Worm (Caenorhabditis elegans) whole organism, L2 larva: Measurements from ENCODE around the gene ZK688.10.

Source experiments
- C34F6.9 ChIP-seq: fragments of 150-350 bp; optimal IDR thresholded peaks from 2 replicates; lab custom pipeline; 2014; ENCODE audit warnings: missing biosample characterization, missing genetic modification characterization
- F13H6.1 ChIP-seq: sonication (generic microtip); optimal IDR thresholded peaks from 2 replicates; lab custom pipeline; 2016; ENCODE audit warnings: missing genetic modification characterization, missing compliant biosample characterization
- R02D3.7 ChIP-seq: fragments of 150-350 bp; optimal IDR thresholded peaks from 2 replicates; lab custom pipeline; 2014; ENCODE audit warnings: missing biosample characterization, missing genetic modification characterization
- ZK546.5 ChIP-seq: sonication (generic microtip); optimal IDR thresholded peaks from 2 replicates; lab custom pipeline; 2017; ENCODE audit warnings: missing biosample characterization, missing genetic modification characterization
- alr-1 ChIP-seq: fragments of 150-350 bp; optimal IDR thresholded peaks from 2 replicates; lab custom pipeline; 2014; ENCODE audit warnings: missing biosample characterization, missing genetic modification characterization
- ama-1 ChIP-seq: fragments of 150-350 bp; optimal IDR thresholded peaks from 2 replicates; lab custom pipeline; 2018; ENCODE audit warnings: inconsistent platforms
- blmp-1 ChIP-seq: sonication (generic microtip); optimal IDR thresholded peaks from 2 replicates; lab custom pipeline; 2017; ENCODE audit warnings: missing genetic modification characterization, mild to moderate bottlenecking, missing compliant biosample characterization, antibody characterized with exemption, moderate library complexity; ENCODE audit not compliant: insufficient read depth
- ceh-82 ChIP-seq: fragments of 150-350 bp; optimal IDR thresholded peaks from 2 replicates; lab custom pipeline; 2014; ENCODE audit warnings: missing biosample characterization, missing genetic modification characterization
- crh-2 ChIP-seq: sonication (generic microtip); optimal IDR thresholded peaks from 2 replicates; lab custom pipeline; 2017; ENCODE audit warnings: missing biosample characterization, missing genetic modification characterization
- egl-27 ChIP-seq: sonication (generic microtip); optimal IDR thresholded peaks from 3 replicates; lab custom pipeline; 2017; ENCODE audit warnings: missing biosample characterization, missing genetic modification reagents, missing genetic modification characterization
- elt-1 ChIP-seq: fragments of 150-350 bp; optimal IDR thresholded peaks from 2 replicates; lab custom pipeline; 2014; ENCODE audit warnings: missing biosample characterization, missing genetic modification characterization
- elt-3 ChIP-seq: sonication (generic microtip); optimal IDR thresholded peaks from 2 replicates; lab custom pipeline; 2017; ENCODE audit warnings: missing biosample characterization, missing genetic modification characterization
- fos-1 ChIP-seq: fragments of 150-350 bp; optimal IDR thresholded peaks from 2 replicates; lab custom pipeline; 2014; ENCODE audit warnings: missing biosample characterization, missing genetic modification characterization
- gmeb-1 ChIP-seq: fragments of 150-350 bp; optimal IDR thresholded peaks from 2 replicates; lab custom pipeline; 2014; ENCODE audit warnings: missing biosample characterization, missing genetic modification characterization
- lin-11 ChIP-seq: fragments of 150-350 bp; sonication (generic microtip); optimal IDR thresholded peaks from 2 replicates; lab custom pipeline; 2014; ENCODE audit warnings: missing biosample characterization, missing genetic modification characterization, inconsistent platforms, mixed read lengths
- lin-13 ChIP-seq: fragments of 150-350 bp; optimal IDR thresholded peaks from 2 replicates; lab custom pipeline; 2014; ENCODE audit warnings: missing biosample characterization, missing genetic modification reagents, missing genetic modification characterization
- lin-39 ChIP-seq: fragments of 150-350 bp; optimal IDR thresholded peaks from 2 replicates; lab custom pipeline; 2014; ENCODE audit warnings: missing biosample characterization, missing genetic modification reagents, missing genetic modification characterization
- lsy-2 ChIP-seq, 2 experiments: fragments of 150-350 bp in 1 of 2; sonication (generic microtip) in 1 of 2; optimal IDR thresholded peaks; 2 replicates each; lab custom pipeline; 2014 to 2017; ENCODE audit warnings: missing biosample characterization in 2 of 2, missing genetic modification characterization in 2 of 2
- mab-5 ChIP-seq: fragments of 150-350 bp; optimal IDR thresholded peaks from 2 replicates; lab custom pipeline; 2014; ENCODE audit warnings: missing biosample characterization, missing genetic modification characterization
- mdl-1 ChIP-seq, 2 experiments: fragments of 150-350 bp in 1 of 2; sonication (generic microtip) in 1 of 2; optimal IDR thresholded peaks; 2 replicates each; lab custom pipeline; 2017; ENCODE audit warnings: missing biosample characterization in 2 of 2, missing genetic modification characterization in 2 of 2
- nhr-10 ChIP-seq: sonication (generic microtip); optimal IDR thresholded peaks from 2 replicates; lab custom pipeline; 2017; ENCODE audit warnings: missing biosample characterization, missing genetic modification characterization
- nhr-11 ChIP-seq: fragments of 150-350 bp; optimal IDR thresholded peaks from 2 replicates; lab custom pipeline; 2014; ENCODE audit warnings: missing biosample characterization, missing genetic modification characterization
- nhr-129 ChIP-seq: fragments of 150-350 bp; optimal IDR thresholded peaks from 2 replicates; lab custom pipeline; 2014; ENCODE audit warnings: missing biosample characterization, missing genetic modification characterization
- nhr-21 ChIP-seq: fragments of 150-350 bp; optimal IDR thresholded peaks from 2 replicates; lab custom pipeline; 2014; ENCODE audit warnings: missing biosample characterization, missing genetic modification characterization
- nhr-23 ChIP-seq: fragments of 150-350 bp; optimal IDR thresholded peaks from 2 replicates; lab custom pipeline; 2014; ENCODE audit warnings: missing biosample characterization, missing genetic modification reagents, missing genetic modification characterization
- nhr-237 ChIP-seq: fragments of 150-350 bp; optimal IDR thresholded peaks from 2 replicates; lab custom pipeline; 2014; ENCODE audit warnings: missing biosample characterization, missing genetic modification characterization
- nhr-25 ChIP-seq: fragments of 150-350 bp; sonication (generic microtip); optimal IDR thresholded peaks from 3 replicates; lab custom pipeline; 2014; ENCODE audit warnings: missing biosample characterization, missing genetic modification characterization
- nhr-77 ChIP-seq: fragments of 150-350 bp; optimal IDR thresholded peaks from 2 replicates; lab custom pipeline; 2014; ENCODE audit warnings: missing biosample characterization, missing genetic modification characterization
- peb-1 ChIP-seq: fragments of 150-350 bp; optimal IDR thresholded peaks from 2 replicates; lab custom pipeline; 2014; ENCODE audit warnings: missing biosample characterization, missing genetic modification characterization
- skn-1 ChIP-seq: sonication (generic microtip); optimal IDR thresholded peaks from 2 replicates; lab custom pipeline; 2017; ENCODE audit warnings: missing biosample characterization, missing genetic modification characterization
- sma-3 ChIP-seq: sonication (generic microtip); optimal IDR thresholded peaks from 2 replicates; lab custom pipeline; 2016; ENCODE audit warnings: missing genetic modification reagents, missing genetic modification characterization, missing compliant biosample characterization
- sma-9 ChIP-seq, 2 experiments: fragments of 150-350 bp in 1 of 2; sonication (generic microtip) in 1 of 2; optimal IDR thresholded peaks; 2 replicates each; lab custom pipeline; 2014 to 2016; ENCODE audit warnings: missing genetic modification characterization in 2 of 2, mild to moderate bottlenecking in 1 of 2, missing biosample characterization in 1 of 2, missing compliant biosample characterization in 1 of 2, missing genetic modification reagents in 1 of 2, moderate library complexity in 1 of 2
- snpc-4 ChIP-seq: fragments of 150-350 bp; optimal IDR thresholded peaks from 2 replicates; lab custom pipeline; 2014; ENCODE audit warnings: missing biosample characterization, missing genetic modification characterization
- unc-39 ChIP-seq: fragments of 150-350 bp; optimal IDR thresholded peaks from 2 replicates; lab custom pipeline; 2014; ENCODE audit warnings: missing biosample characterization, missing genetic modification characterization
- unc-55 ChIP-seq: fragments of 150-350 bp; sonication (generic microtip); optimal IDR thresholded peaks from 3 replicates; lab custom pipeline; 2014; ENCODE audit warnings: missing biosample characterization, missing genetic modification reagents, missing genetic modification characterization
- unc-62 ChIP-seq: fragments of 150-350 bp; optimal IDR thresholded peaks from 2 replicates; lab custom pipeline; 2014; ENCODE audit warnings: missing biosample characterization, missing genetic modification reagents, missing genetic modification characterization
- zag-1 ChIP-seq: fragments of 150-350 bp; optimal IDR thresholded peaks from 2 replicates; lab custom pipeline; 2014; ENCODE audit warnings: missing biosample characterization, missing genetic modification characterization
- ztf-1 ChIP-seq: fragments of 200-800 bp; sonication (Bioruptor generic); conservative IDR thresholded peaks from 2 replicates; pipeline ENCODE4 v1.3.6; 2022; ENCODE audit warnings: missing genetic modification characterization, missing compliant biosample characterization
- ztf-11 ChIP-seq: sonication (generic microtip); optimal IDR thresholded peaks from 2 replicates; lab custom pipeline; 2017; ENCODE audit warnings: missing biosample characterization, missing genetic modification characterization
- ztf-4 ChIP-seq: fragments of 150-350 bp; optimal IDR thresholded peaks from 2 replicates; lab custom pipeline; 2014; ENCODE audit warnings: missing biosample characterization, missing genetic modification characterization

The ZK688.10 gene

ce11 chrIII:7858407-7859029 is 38.3 kb downstream of the ZK688.10 start, which contains the start of the genes coq-5 and ufm-1:
TSS of gene coq-5 (minus strand) at chrIII:7858457.
TSS of gene ufm-1 (plus strand) at chrIII:7858979.
- TF ChIP-seq nhr-21 (tag; lab: Kevin White, UChicago) (no peak), crh-2 (tag; lab: Kevin White, UChicago) (peak; percentile 7), C34F6.9 (tag; lab: Kevin White, UChicago) (peak; percentile 56), lin-39 (tag; lab: Kevin White, UChicago) (no peak), sma-9 (GFP tag; optimal IDR thresholded peaks at IDR 0.05; lab: Kevin White, UChicago) (no peak), sma-9 (tag; optimal IDR thresholded peaks at IDR 0.05; lab: Kevin White, UChicago) (no peak), lsy-2 (tag; optimal IDR thresholded peaks at IDR 0.05; lab: Kevin White, UChicago) (peak in 1 of 2 experiments; percentile 43), sma-3 (peak; percentile 18), snpc-4 (tag; lab: Kevin White, UChicago) (no peak), peb-1 (tag; lab: Kevin White, UChicago) (no peak)
- TF ChIP-seq, all 48 proteins: peak for 4

ce11 chrIII:7857142-7857541 is 39.7 kb downstream of the ZK688.10 start, which contains the start of gene tag-307:
TSS of gene tag-307 (minus strand) at chrIII:7857242.
- TF ChIP-seq crh-2 (tag; lab: Kevin White, UChicago) (no peak), lin-11 (tag; lab: Kevin White, UChicago) (no peak), nhr-23 (no peak), ceh-82 (tag; lab: Kevin White, UChicago) (no peak), mab-5 (tag; lab: Kevin White, UChicago) (no peak), alr-1 (tag; lab: Kevin White, UChicago) (no peak), ama-1 (lab: Kevin White, UChicago) (no peak), gmeb-1 (no peak), elt-1 (tag; lab: Kevin White, UChicago) (no peak), sma-3 (no peak), sma-9 (GFP tag; optimal IDR thresholded peaks at IDR 0.05; lab: Kevin White, UChicago) (no peak), sma-9 (tag; optimal IDR thresholded peaks at IDR 0.05; lab: Kevin White, UChicago) (no peak), ZK546.5 (tag; lab: Kevin White, UChicago) (no peak), egl-27 (tag; lab: Kevin White, UChicago) (no peak), F13H6.1 (tag; lab: Kevin White, UChicago) (no peak), unc-39 (tag; lab: Kevin White, UChicago) (no peak), skn-1 (no peak), lin-13 (GFP tag; lab: Kevin White, UChicago) (no peak), fos-1 (tag; lab: Kevin White, UChicago) (no peak)

DNA sequence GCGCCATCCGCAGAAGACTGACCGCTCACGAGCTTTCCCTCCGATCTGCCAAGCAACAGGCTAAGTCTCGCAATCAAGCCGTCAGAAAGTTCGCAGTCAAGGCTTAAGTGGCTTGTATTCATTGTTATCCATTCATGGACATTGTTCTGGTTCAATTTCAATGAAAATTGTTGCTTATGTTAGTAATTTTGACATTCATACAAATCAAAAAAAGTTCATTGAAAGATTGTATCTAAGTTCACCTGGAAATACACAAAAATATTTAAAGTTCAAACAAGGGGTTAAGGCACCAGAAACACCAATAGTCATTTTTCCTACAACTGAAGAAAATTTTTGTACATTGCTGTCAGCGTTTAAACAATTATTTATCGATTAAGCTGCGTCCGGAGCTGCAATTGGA is 41.4 kb downstream of the ZK688.10 start:
- TF ChIP-seq fos-1 (tag; lab: Kevin White, UChicago), result no peak
- no peak for TF ChIP-seq nhr-77 (tag; lab: Kevin White, UChicago)
- no peak for TF ChIP-seq zag-1 (tag; lab: Kevin White, UChicago)
- TF ChIP-seq lin-39 (tag; lab: Kevin White, UChicago), result no peak
- TF ChIP-seq lin-11 (tag; lab: Kevin White, UChicago), result no peak
- no peak for TF ChIP-seq unc-39 (tag; lab: Kevin White, UChicago)

- TF ChIP-seq unc-62 (GFP tag; lab: Kevin White, UChicago) (peak; percentile 96), nhr-10 (tag; lab: Kevin White, UChicago) (peak; percentile 94), C34F6.9 (tag; lab: Kevin White, UChicago) (peak; percentile 100), peb-1 (tag; lab: Kevin White, UChicago) (peak; percentile 52), ztf-4 (peak; percentile 100), fos-1 (tag; lab: Kevin White, UChicago) (peak; percentile 99), lsy-2 (tag; optimal IDR thresholded peaks at IDR 0.05; lab: Kevin White, UChicago) (peak; percentile 98 to 99), ztf-1 (GFP tag; lab: Robert Waterston, UW) (0 out of 2 replicates have a peak, but pooled peaks have one; percentile 86), nhr-129 (tag; lab: Kevin White, UChicago) (peak; percentile 99), sma-3 (peak; percentile 100), ama-1 (lab: Kevin White, UChicago) (peak; percentile 93), snpc-4 (tag; lab: Kevin White, UChicago) (peak; percentile 93), zag-1 (tag; lab: Kevin White, UChicago) (peak; percentile 99), ztf-11 (tag; lab: Kevin White, UChicago) (peak; percentile 76), nhr-77 (tag; lab: Kevin White, UChicago) (peak; percentile 94), lin-13 (GFP tag; lab: Kevin White, UChicago) (peak; percentile 99), nhr-25 (tag; lab: Kevin White, UChicago) (peak; percentile 100), nhr-21 (tag; lab: Kevin White, UChicago) (peak; percentile 100), blmp-1 (peak; percentile 97), mab-5 (tag; lab: Kevin White, UChicago) (peak; percentile 98), crh-2 (tag; lab: Kevin White, UChicago) (peak; percentile 100), mdl-1 (tag; optimal IDR thresholded peaks at IDR 0.05; lab: Kevin White, UChicago) (peak; percentile 51 to 96), egl-27 (tag; lab: Kevin White, UChicago) (peak; percentile 99), nhr-237 (peak; percentile 94), nhr-11 (tag; lab: Kevin White, UChicago) (peak; percentile 82), skn-1 (peak; percentile 98), R02D3.7 (tag; lab: Kevin White, UChicago) (peak; percentile 88), elt-1 (tag; lab: Kevin White, UChicago) (peak; percentile 69), elt-3 (tag; lab: Kevin White, UChicago) (no peak), ZK546.5 (tag; lab: Kevin White, UChicago) (peak; percentile 94), unc-55 (GFP tag; lab: Kevin White, UChicago) (peak; percentile 100), nhr-23 (peak; percentile 15)
Measured at ce11 chrIII:7854494-7855184, 42.2 kb downstream of the ZK688.10 start, which contains the start of gene rpl-35. TSS of gene rpl-35 (plus strand) at chrIII:7855134.
